Fruit fly (Drosophila melanogaster) whole organism, embryonic: ENCODE measurements around the gene Csp.

Experiments used
- ATbp ChIP-seq: fragments of 200-800 bp; sonication (Bioruptor generic); optimal IDR thresholded peaks from 2 replicates; lab custom pipeline; 2017; ENCODE audit warnings: missing biosample characterization, mild to moderate bottlenecking, missing genetic modification characterization, missing genetic modification reagents
- Abd-B ChIP-seq: fragments of 200-800 bp; sonication (Bioruptor generic); optimal IDR thresholded peaks from 2 replicates; lab custom pipeline; 2018; ENCODE audit warnings: missing biosample characterization, mild to moderate bottlenecking, missing genetic modification characterization, moderate library complexity
- Antp ChIP-seq: fragments of 200-800 bp; sonication (Bioruptor generic); optimal IDR thresholded peaks from 3 replicates; lab custom pipeline; 2016; ENCODE audit warnings: missing biosample characterization, missing genetic modification characterization
- Atf6 ChIP-seq: fragments of 200-800 bp; sonication (Bioruptor generic); IDR thresholded peaks from 2 replicates; pipeline ENCODE4 v1.3.6; 2022; ENCODE audit warnings: missing biosample characterization, missing genetic modification characterization
- Awh ChIP-seq: fragments of 200-800 bp; sonication (Bioruptor generic); IDR thresholded peaks from 2 replicates; pipeline ENCODE4, ENCODE4 v1.3.6; 2022; ENCODE audit warnings: missing biosample characterization, missing genetic modification characterization
- C15 ChIP-seq: fragments of 200-800 bp; sonication (Bioruptor generic); IDR thresholded peaks from 3 replicates; pipeline ENCODE4 v1.3.6; 2022; ENCODE audit warnings: missing biosample characterization, missing genetic modification characterization
- CG10366 ChIP-seq: fragments of 200-800 bp; sonication (Bioruptor generic); IDR thresholded peaks from 2 replicates; pipeline ENCODE4 v1.3.6; 2022; ENCODE audit warnings: missing biosample characterization, missing genetic modification characterization
- CG11504 ChIP-seq: fragments of 200-800 bp; sonication (Bioruptor generic); optimal IDR thresholded peaks from 3 replicates; lab custom pipeline; 2019; ENCODE audit warnings: missing biosample characterization, mild to moderate bottlenecking, missing genetic modification characterization, moderate library complexity
- CG12769 ChIP-seq: fragments of 200-800 bp; sonication (Bioruptor generic); optimal IDR thresholded peaks from 2 replicates; lab custom pipeline; 2019; ENCODE audit warnings: missing biosample characterization, mild to moderate bottlenecking, missing genetic modification characterization, moderate library complexity
- CG14710 ChIP-seq: fragments of 200-800 bp; sonication (Bioruptor generic); optimal IDR thresholded peaks from 3 replicates; lab custom pipeline; 2019; ENCODE audit warnings: missing biosample characterization, mild to moderate bottlenecking, missing genetic modification characterization, moderate library complexity
- CG15479 ChIP-seq: fragments of 200-800 bp; sonication (Bioruptor generic); optimal IDR thresholded peaks from 3 replicates; lab custom pipeline; 2019; ENCODE audit warnings: missing biosample characterization, mild to moderate bottlenecking, missing genetic modification characterization, moderate library complexity
- CG16815 ChIP-seq: fragments of 200-800 bp; sonication (Bioruptor generic); optimal IDR thresholded peaks from 3 replicates; lab custom pipeline; 2017; ENCODE audit warnings: missing biosample characterization, mild to moderate bottlenecking, missing genetic modification characterization
- CG17912 ChIP-seq: fragments of 200-800 bp; sonication (Bioruptor generic); optimal IDR thresholded peaks from 2 replicates; lab custom pipeline; 2018; ENCODE audit warnings: missing biosample characterization, mild to moderate bottlenecking, missing genetic modification characterization
- CG2116 ChIP-seq: fragments of 200-800 bp; sonication (Bioruptor generic); optimal IDR thresholded peaks from 3 replicates; lab custom pipeline; 2018; ENCODE audit warnings: missing biosample characterization, mild to moderate bottlenecking, missing genetic modification characterization
- CG2875 ChIP-seq: fragments of 200-800 bp; sonication (Bioruptor generic); optimal IDR thresholded peaks from 2 replicates; lab custom pipeline; 2017; ENCODE audit warnings: missing biosample characterization, mild to moderate bottlenecking, missing genetic modification characterization, missing genetic modification reagents
- CG31365 ChIP-seq: fragments of 200-800 bp; sonication (Bioruptor generic); optimal IDR thresholded peaks from 2 replicates; lab custom pipeline; 2018; ENCODE audit warnings: missing biosample characterization, mild to moderate bottlenecking, missing genetic modification characterization
- CG32532 ChIP-seq: fragments of 200-800 bp; sonication (Bioruptor generic); IDR thresholded peaks from 2 replicates; pipeline ENCODE4 v1.3.6; 2022; ENCODE audit warnings: missing biosample characterization, missing genetic modification characterization
- CG32767 ChIP-seq: fragments of 200-800 bp; sonication (Bioruptor generic); IDR thresholded peaks from 2 replicates; pipeline ENCODE4 v1.3.6; 2022; ENCODE audit warnings: missing biosample characterization, missing genetic modification characterization
- CG4404 ChIP-seq: fragments of 200-800 bp; sonication (Bioruptor generic); IDR thresholded peaks from 2 replicates; pipeline ENCODE4 v1.3.6; 2022; ENCODE audit warnings: missing biosample characterization, missing genetic modification characterization
- CG4820 ChIP-seq: fragments of 200-800 bp; sonication (Bioruptor generic); optimal IDR thresholded peaks from 3 replicates; lab custom pipeline; 2016; ENCODE audit warnings: missing biosample characterization, missing genetic modification characterization
- CG4854 ChIP-seq: fragments of 200-800 bp; sonication (Bioruptor generic); optimal IDR thresholded peaks from 2 replicates; lab custom pipeline; 2016; ENCODE audit warnings: missing biosample characterization, missing genetic modification characterization, inconsistent platforms
- CG6765 ChIP-seq: fragments of 200-800 bp; sonication (Bioruptor generic); optimal IDR thresholded peaks from 3 replicates; lab custom pipeline; 2017; ENCODE audit warnings: missing biosample characterization, mild to moderate bottlenecking, missing genetic modification characterization
- CG8290 ChIP-seq, 3 experiments: fragments of 200-800 bp; sonication (Bioruptor generic); optimal IDR thresholded peaks; 2 replicates each; lab custom pipeline; 2016 to 2019; ENCODE audit warnings: missing biosample characterization in 3 of 3, missing genetic modification characterization in 3 of 3, mild to moderate bottlenecking in 2 of 3, moderate library complexity in 1 of 3
- CG8359 ChIP-seq: fragments of 200-800 bp; sonication (Bioruptor generic); optimal IDR thresholded peaks from 2 replicates; lab custom pipeline; 2017; ENCODE audit warnings: missing biosample characterization, mild to moderate bottlenecking, missing genetic modification characterization, borderline replicate concordance
- CG8924 ChIP-seq: fragments of 200-800 bp; optimal IDR thresholded peaks from 3 replicates; lab custom pipeline; 2019; ENCODE audit warnings: missing biosample characterization, mild to moderate bottlenecking, missing genetic modification characterization, moderate library complexity
- CG9932 ChIP-seq: fragments of 200-800 bp; sonication (Bioruptor generic); IDR thresholded peaks from 2 replicates; pipeline ENCODE4 v1.3.6; 2022; ENCODE audit warnings: missing biosample characterization, missing genetic modification characterization
- H15 ChIP-seq: fragments of 200-800 bp; sonication (Bioruptor generic); IDR thresholded peaks from 3 replicates; pipeline ENCODE4 v1.3.6; 2022; ENCODE audit warnings: missing biosample characterization, missing genetic modification characterization
- Hmr ChIP-seq: fragments of 200-800 bp; sonication (Bioruptor generic); optimal IDR thresholded peaks from 3 replicates; lab custom pipeline; 2017; ENCODE audit warnings: mild to moderate bottlenecking, missing biosample characterization, missing genetic modification reagents, missing genetic modification characterization
- Hr78 ChIP-seq, 2 experiments: fragments of 200-800 bp in 1 of 2; fragments of >200 bp in 1 of 2; sonication (Bioruptor generic) in 1 of 2; optimal IDR thresholded peaks; 2 replicates each; lab custom pipeline; 2017 to 2019; ENCODE audit warnings: missing biosample characterization in 2 of 2, missing genetic modification characterization in 2 of 2, mild to moderate bottlenecking in 1 of 2, moderate library complexity in 1 of 2
- Med ChIP-seq: fragments of 200-800 bp; sonication (Bioruptor generic); peaks from one replicate; lab custom pipeline; 2016; ENCODE audit warnings: missing biosample characterization, missing genetic modification characterization, mild to moderate bottlenecking, inconsistent platforms, moderate library complexity
- NC2β ChIP-seq: fragments of 200-800 bp; sonication (Bioruptor generic); optimal IDR thresholded peaks from 2 replicates; lab custom pipeline; 2016; ENCODE audit warnings: missing biosample characterization, missing genetic modification characterization
- Opbp ChIP-seq: fragments of 200-800 bp; sonication (Bioruptor generic); IDR thresholded peaks from 3 replicates; pipeline ENCODE4 v1.3.6; 2022; ENCODE audit warnings: missing biosample characterization, missing genetic modification characterization; ENCODE audit not compliant: partially characterized antibody
- Rfx ChIP-seq: fragments of 200-800 bp; sonication (Bioruptor generic); IDR thresholded peaks from 2 replicates; pipeline ENCODE4 v1.3.6; 2022; ENCODE audit warnings: missing biosample characterization, missing genetic modification characterization
- Stat92E ChIP-seq, 3 experiments: fragments of >200 bp in 2 of 3; fragments of 200-800 bp in 1 of 3; sonication (Bioruptor generic) in 1 of 3; optimal IDR thresholded peaks; 2 replicates each; lab custom pipeline; 2017 to 2019; ENCODE audit warnings: missing biosample characterization in 3 of 3, missing genetic modification characterization in 3 of 3, mild to moderate bottlenecking in 1 of 3, moderate library complexity in 1 of 3
- ab ChIP-seq: fragments of 200-800 bp; sonication (Bioruptor generic); optimal IDR thresholded peaks from 2 replicates; lab custom pipeline; 2016; ENCODE audit warnings: missing biosample characterization, missing genetic modification characterization
- ac ChIP-seq: fragments of 200-800 bp; sonication (Bioruptor generic); optimal IDR thresholded peaks from 3 replicates; lab custom pipeline; 2017; ENCODE audit warnings: missing biosample characterization, mild to moderate bottlenecking, missing genetic modification characterization
- bab2 ChIP-seq: fragments of 200-800 bp; sonication (Bioruptor generic); optimal IDR thresholded peaks from 2 replicates; lab custom pipeline; 2016; ENCODE audit warnings: missing biosample characterization, missing genetic modification characterization
- cg ChIP-seq: fragments of 200-800 bp; sonication (Bioruptor generic); optimal IDR thresholded peaks from 3 replicates; lab custom pipeline; 2019; ENCODE audit warnings: missing biosample characterization, mild to moderate bottlenecking, missing genetic modification characterization, moderate library complexity
- cwo ChIP-seq: fragments of 200-800 bp; sonication (Bioruptor generic); optimal IDR thresholded peaks from 3 replicates; lab custom pipeline; 2017; ENCODE audit warnings: missing biosample characterization, missing genetic modification characterization, mild to moderate bottlenecking, moderate library complexity, missing genetic modification reagents
- dm ChIP-seq: fragments of 200-800 bp; sonication (Bioruptor generic); optimal IDR thresholded peaks from 3 replicates; lab custom pipeline; 2016; ENCODE audit warnings: missing biosample characterization, missing genetic modification characterization
- fu2 ChIP-seq: fragments of 200-800 bp; sonication (Bioruptor generic); optimal IDR thresholded peaks from 2 replicates; lab custom pipeline; 2016; ENCODE audit warnings: missing biosample characterization, missing genetic modification characterization
- grau ChIP-seq: fragments of 200-800 bp; optimal IDR thresholded peaks from 3 replicates; lab custom pipeline; 2019; ENCODE audit warnings: missing biosample characterization, mild to moderate bottlenecking, missing genetic modification characterization, moderate library complexity
- grn ChIP-seq: fragments of 200-800 bp; sonication (Bioruptor generic); optimal IDR thresholded peaks from 3 replicates; lab custom pipeline; 2017; ENCODE audit warnings: missing biosample characterization, missing genetic modification characterization
- her ChIP-seq: fragments of 200-800 bp; sonication (Bioruptor generic); optimal IDR thresholded peaks from 2 replicates; lab custom pipeline; 2016; ENCODE audit warnings: missing biosample characterization, missing genetic modification characterization
- otp ChIP-seq: fragments of 200-800 bp; sonication (Bioruptor generic); IDR thresholded peaks from 3 replicates; pipeline ENCODE4, ENCODE4 v1.3.6; 2022; ENCODE audit warnings: missing biosample characterization, missing genetic modification characterization
- scrt ChIP-seq: fragments of 200-800 bp; sonication (Bioruptor generic); optimal IDR thresholded peaks from 2 replicates; lab custom pipeline; 2018; ENCODE audit warnings: missing biosample characterization, mild to moderate bottlenecking, missing genetic modification characterization, moderate library complexity
- so ChIP-seq: fragments of 200-800 bp; sonication (Bioruptor generic); IDR thresholded peaks from 3 replicates; pipeline ENCODE4 v1.3.6; 2022; ENCODE audit warnings: missing biosample characterization, missing genetic modification characterization
- tap ChIP-seq: fragments of 200-800 bp; optimal IDR thresholded peaks from 3 replicates; lab custom pipeline; 2019; ENCODE audit warnings: missing biosample characterization, mild to moderate bottlenecking, missing genetic modification characterization, moderate library complexity

Gene Csp

DNA sequence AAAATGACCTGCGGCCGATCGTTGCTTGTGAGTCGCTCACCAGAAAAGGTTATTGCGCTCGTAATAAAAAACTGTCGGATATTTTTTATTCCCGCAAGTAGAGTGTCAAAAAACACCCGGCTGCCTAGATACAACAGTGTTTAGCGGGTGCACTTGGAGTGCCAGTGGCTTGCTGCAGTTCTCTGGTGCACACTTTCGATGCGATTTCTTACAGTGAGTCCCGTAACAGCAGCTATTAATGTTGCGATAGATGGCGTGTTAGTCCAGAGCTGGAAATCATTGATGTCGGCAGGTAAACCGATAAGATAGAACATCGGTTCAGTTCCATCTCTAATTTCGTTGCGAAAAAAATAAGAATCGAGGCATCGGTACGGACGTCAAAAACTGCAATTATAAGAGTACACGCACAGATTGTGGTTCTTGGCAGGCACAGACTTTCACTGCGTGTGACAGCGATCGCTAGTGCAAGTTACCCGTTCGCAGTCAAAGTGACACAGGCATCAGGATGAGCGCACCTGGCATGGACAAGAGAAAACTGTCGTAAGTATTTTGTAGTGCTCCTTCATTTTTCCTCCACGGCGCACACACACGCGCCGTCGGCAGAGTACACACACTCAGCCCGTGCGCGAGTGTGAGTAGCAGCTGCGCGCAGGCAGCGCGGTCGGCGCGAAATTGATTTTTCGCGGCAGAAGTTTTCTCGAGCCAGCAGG lies at the start of gene Csp:
Csp (plus strand) TSS at position 135 of the 710 bp plus-strand sequence.
- no peak for TF ChIP-seq tap (tag; lab: Kevin White, UChicago)
- peak; percentile 21 for TF ChIP-seq Antp (GFP tag; lab: Kevin White, UChicago)
- TF ChIP-seq fu2 = no peak
- TF ChIP-seq C15 (GFP tag; lab: Robert Waterston, UW) = no peak
- peak in 1 of 2 experiments; percentile 65 for TF ChIP-seq Hr78 (GFP tag; optimal IDR thresholded peaks at IDR 0.05; lab: Kevin White, UChicago)
- TF ChIP-seq CG16815 (GFP tag; lab: Kevin White, UChicago) = no peak
- peak; percentile 25 for TF ChIP-seq her
- no peak for TF ChIP-seq CG31365 (tag; lab: Kevin White, UChicago)
- peak; percentile 57; the same call in 1 of the 2 replicates for TF ChIP-seq Rfx
- TF ChIP-seq CG14710 (tag; lab: Kevin White, UChicago) = peak; percentile 69
- peak; percentile 82 for TF ChIP-seq Med (GFP tag; lab: Kevin White, UChicago)
- TF ChIP-seq CG15479 = peak; percentile 79
- TF ChIP-seq CG8359 (GFP tag; lab: Kevin White, UChicago) = peak; percentile 21
- TF ChIP-seq bab2 = peak; percentile 24
- no peak for TF ChIP-seq so (GFP tag; lab: Robert Waterston, UW)
- TF ChIP-seq ac (GFP tag; lab: Kevin White, UChicago) = peak; percentile 4
- peak; percentile 90 for TF ChIP-seq cg (GFP tag; lab: Kevin White, UChicago)
- peak; percentile 14 for TF ChIP-seq Abd-B (GFP tag; lab: Kevin White, UChicago)
- peak; percentile 64 for TF ChIP-seq Opbp (GFP tag; lab: Robert Waterston, UW)
- 0 out of 3 replicates have a peak, but pooled peaks have one; percentile 41 for TF ChIP-seq otp (GFP tag; lab: Robert Waterston, UW)
- no peak for TF ChIP-seq CG4404 (GFP tag; lab: Robert Waterston, UW)
- no peak for TF ChIP-seq CG17912
- TF ChIP-seq ATbp = no peak
- peak; percentile 72 for TF ChIP-seq dm (GFP tag; lab: Kevin White, UChicago)
- TF ChIP-seq grn (GFP tag; lab: Kevin White, UChicago) = peak; percentile 30
- TF ChIP-seq CG6765 = peak; percentile 20
- TF ChIP-seq CG9932 (GFP tag; lab: Robert Waterston, UW) = peak; percentile 50; the same call in 1 of the 2 replicates
- no peak for TF ChIP-seq CG4854 (GFP tag; lab: Kevin White, UChicago)
- TF ChIP-seq Hmr (GFP tag; lab: Kevin White, UChicago) = peak; percentile 48
- TF ChIP-seq CG8924 (tag; lab: Kevin White, UChicago) = peak; percentile 24
- peak; percentile 45; the same call in 1 of the 2 replicates for TF ChIP-seq CG32532
- no peak for TF ChIP-seq CG12769 (tag; lab: Kevin White, UChicago)
- TF ChIP-seq CG10366 (GFP tag; lab: Robert Waterston, UW) = peak; percentile 10; the same call in 1 of the 2 replicates
- TF ChIP-seq CG32767 (GFP tag; lab: Robert Waterston, UW) = 0 out of 2 replicates have a peak, but pooled peaks have one; percentile 22
- peak; percentile 67 for TF ChIP-seq CG8290 (GFP tag; optimal IDR thresholded peaks at IDR 0.05; lab: Kevin White, UChicago)
- TF ChIP-seq CG8290 (tag; optimal IDR thresholded peaks at IDR 0.05; lab: Kevin White, UChicago) = peak; percentile 40 to 65
- 0 out of 2 replicates have a peak, but pooled peaks have one; percentile 14 for TF ChIP-seq Awh (GFP tag; lab: Robert Waterston, UW)
- peak; percentile 34 for TF ChIP-seq NC2β (GFP tag; lab: Kevin White, UChicago)
- TF ChIP-seq CG4820 (GFP tag; lab: Kevin White, UChicago) = no peak
- no peak for TF ChIP-seq ab (GFP tag; lab: Kevin White, UChicago)
- peak; percentile 78 for TF ChIP-seq CG2116 (GFP tag; lab: Kevin White, UChicago)
- no peak for TF ChIP-seq CG2875 (GFP tag; lab: Kevin White, UChicago)
- 0 out of 2 replicates have a peak, but pooled peaks have one; percentile 20 for TF ChIP-seq Atf6 (GFP tag; lab: Robert Waterston, UW)
- TF ChIP-seq cwo (GFP tag; lab: Kevin White, UChicago) = no peak
- no peak for TF ChIP-seq H15 (GFP tag; lab: Robert Waterston, UW)
- peak in 1 of 3 experiments; percentile 63 for TF ChIP-seq Stat92E (GFP tag; optimal IDR thresholded peaks at IDR 0.05; lab: Kevin White, UChicago)
- TF ChIP-seq scrt (GFP tag; lab: Kevin White, UChicago) = peak; percentile 1
- peak; percentile 38 for TF ChIP-seq grau (tag; lab: Kevin White, UChicago)
- TF ChIP-seq CG11504 = peak; percentile 5
